Fruit fly (Drosophila melanogaster) whole organism, embryonic: ENCODE measurements around the gene CG31752.

Experiments used
- Atf-2 ChIP-seq: fragments of 200-800 bp; sonication (Bioruptor generic); optimal IDR thresholded peaks from 2 replicates; lab custom pipeline; 2016; ENCODE audit warnings: missing biosample characterization, missing genetic modification characterization
- B-H1 ChIP-seq: fragments of 200-800 bp; sonication (Bioruptor generic); IDR thresholded peaks from 3 replicates; pipeline ENCODE4 v1.3.6; 2022; ENCODE audit warnings: missing biosample characterization, missing genetic modification characterization
- BtbVII ChIP-seq: fragments of 200-800 bp; sonication (Bioruptor generic); optimal IDR thresholded peaks from 3 replicates; lab custom pipeline; 2017; ENCODE audit warnings: missing biosample characterization, mild to moderate bottlenecking, missing genetic modification characterization
- C15 ChIP-seq: fragments of 200-800 bp; sonication (Bioruptor generic); IDR thresholded peaks from 3 replicates; pipeline ENCODE4 v1.3.6; 2022; ENCODE audit warnings: missing biosample characterization, missing genetic modification characterization
- CG10565 ChIP-seq: fragments of 200-800 bp; sonication (Bioruptor generic); optimal IDR thresholded peaks from 3 replicates; lab custom pipeline; 2016; ENCODE audit warnings: missing biosample characterization, mild to moderate bottlenecking, missing genetic modification characterization
- CG11723 ChIP-seq: fragments of 200-800 bp; sonication (Bioruptor generic); optimal IDR thresholded peaks from 2 replicates; lab custom pipeline; 2017; ENCODE audit warnings: missing biosample characterization, mild to moderate bottlenecking, missing genetic modification characterization
- CG12219 ChIP-seq: fragments of 200-800 bp; sonication (Bioruptor generic); optimal IDR thresholded peaks from 3 replicates; lab custom pipeline; 2018; ENCODE audit warnings: missing biosample characterization, mild to moderate bottlenecking, missing genetic modification characterization
- CG13296 ChIP-seq: fragments of 200-800 bp; sonication (Bioruptor generic); optimal IDR thresholded peaks from 3 replicates; lab custom pipeline; 2018; ENCODE audit warnings: missing biosample characterization, mild to moderate bottlenecking, missing genetic modification characterization
- CG14014 ChIP-seq: fragments of 200-800 bp; sonication (Bioruptor generic); IDR thresholded peaks from 2 replicates; pipeline ENCODE4 v1.3.6; 2022; ENCODE audit warnings: missing biosample characterization, missing genetic modification characterization
- CG15514 ChIP-seq: fragments of 200-800 bp; sonication (Bioruptor generic); optimal IDR thresholded peaks from 3 replicates; lab custom pipeline; 2017; ENCODE audit warnings: missing biosample characterization, missing genetic modification characterization, mild to moderate bottlenecking, moderate library complexity, missing genetic modification reagents
- CG17328 ChIP-seq: fragments of 200-800 bp; sonication (Bioruptor generic); IDR thresholded peaks from 2 replicates; pipeline ENCODE4 v1.3.6; 2022; ENCODE audit warnings: missing biosample characterization, missing genetic modification characterization
- CG17359 ChIP-seq: fragments of 200-800 bp; sonication (Bioruptor generic); optimal IDR thresholded peaks from 3 replicates; lab custom pipeline; 2018; ENCODE audit warnings: missing biosample characterization, mild to moderate bottlenecking, missing genetic modification characterization, moderate library complexity
- CG18619 ChIP-seq: fragments of 200-800 bp; sonication (Bioruptor generic); optimal IDR thresholded peaks from 3 replicates; lab custom pipeline; 2017; ENCODE audit warnings: missing biosample characterization, mild to moderate bottlenecking, missing genetic modification characterization
- CG18764 ChIP-seq: fragments of 200-800 bp; sonication (Bioruptor generic); optimal IDR thresholded peaks from 3 replicates; lab custom pipeline; 2016; ENCODE audit warnings: missing biosample characterization, missing genetic modification characterization
- CG2202 ChIP-seq: fragments of 200-800 bp; sonication (Bioruptor generic); optimal IDR thresholded peaks from 2 replicates; lab custom pipeline; 2018; ENCODE audit warnings: missing biosample characterization, mild to moderate bottlenecking, missing genetic modification characterization
- CG33213 ChIP-seq: fragments of 200-800 bp; sonication (Bioruptor generic); optimal IDR thresholded peaks from 3 replicates; lab custom pipeline; 2016; ENCODE audit warnings: missing biosample characterization, missing genetic modification characterization
- CG5180 ChIP-seq: fragments of 200-800 bp; sonication (Bioruptor generic); optimal IDR thresholded peaks from 3 replicates; lab custom pipeline; 2017; ENCODE audit warnings: missing biosample characterization, missing genetic modification characterization, mild to moderate bottlenecking, moderate library complexity, missing genetic modification reagents
- CG5245 ChIP-seq: fragments of 200-800 bp; sonication (Bioruptor generic); optimal IDR thresholded peaks from 3 replicates; lab custom pipeline; 2016; ENCODE audit warnings: missing biosample characterization, missing genetic modification characterization
- CG7745 ChIP-seq: fragments of 200-800 bp; sonication (Bioruptor generic); optimal IDR thresholded peaks from 2 replicates; lab custom pipeline; 2018; ENCODE audit warnings: missing biosample characterization, mild to moderate bottlenecking, missing genetic modification characterization, moderate library complexity
- CG7786 ChIP-seq: fragments of 200-800 bp; sonication (Bioruptor generic); optimal IDR thresholded peaks from 2 replicates; lab custom pipeline; 2016; ENCODE audit warnings: missing biosample characterization, missing genetic modification characterization
- CG7839 ChIP-seq: fragments of 200-800 bp; sonication (Bioruptor generic); optimal IDR thresholded peaks from 3 replicates; lab custom pipeline; 2018; ENCODE audit warnings: missing biosample characterization, mild to moderate bottlenecking, missing genetic modification characterization, moderate library complexity
- CG9817 ChIP-seq: fragments of 200-800 bp; sonication (Bioruptor generic); optimal IDR thresholded peaks from 2 replicates; lab custom pipeline; 2018; ENCODE audit warnings: missing biosample characterization, mild to moderate bottlenecking, missing genetic modification characterization, moderate library complexity
- D19A ChIP-seq: fragments of 200-800 bp; optimal IDR thresholded peaks from 3 replicates; lab custom pipeline; 2019; ENCODE audit warnings: missing biosample characterization, mild to moderate bottlenecking, missing genetic modification characterization, moderate library complexity
- Drgx ChIP-seq: fragments of 200-800 bp; sonication (Bioruptor generic); IDR thresholded peaks from 2 replicates; pipeline ENCODE4 v1.3.6; 2022; ENCODE audit warnings: missing biosample characterization, missing genetic modification characterization
- Ets97D ChIP-seq: fragments of 200-800 bp; sonication (Bioruptor generic); optimal IDR thresholded peaks from 3 replicates; lab custom pipeline; 2016; ENCODE audit warnings: missing biosample characterization, missing genetic modification characterization
- HLH3B ChIP-seq: fragments of 200-800 bp; sonication (Bioruptor generic); IDR thresholded peaks from 2 replicates; pipeline ENCODE4 v1.3.6; 2022; ENCODE audit warnings: missing biosample characterization, missing genetic modification characterization
- MESR4 ChIP-seq: fragments of 200-800 bp; sonication (Bioruptor generic); optimal IDR thresholded peaks from 2 replicates; lab custom pipeline; 2018; ENCODE audit warnings: missing biosample characterization, mild to moderate bottlenecking, missing genetic modification characterization, moderate library complexity
- Mrtf ChIP-seq: fragments of 200-800 bp; sonication (Bioruptor generic); IDR thresholded peaks from 3 replicates; pipeline ENCODE4 v1.3.6; 2022; ENCODE audit warnings: missing biosample characterization, missing genetic modification characterization
- Optix ChIP-seq: fragments of 200-800 bp; sonication (Bioruptor generic); IDR thresholded peaks from 3 replicates; pipeline ENCODE4 v1.3.6; 2022; ENCODE audit warnings: missing biosample characterization, missing genetic modification characterization
- Sry-δ ChIP-seq: fragments of 200-800 bp; sonication (Bioruptor generic); optimal IDR thresholded peaks from 2 replicates; lab custom pipeline; 2016; ENCODE audit warnings: missing biosample characterization, missing genetic modification characterization
- Ssrp ChIP-seq: fragments of 200-800 bp; sonication (Bioruptor generic); optimal IDR thresholded peaks from 2 replicates; lab custom pipeline; 2018; ENCODE audit warnings: missing biosample characterization, mild to moderate bottlenecking, missing genetic modification characterization, moderate library complexity
- Vsx1 ChIP-seq: fragments of 200-800 bp; sonication (Bioruptor generic); optimal IDR thresholded peaks from 2 replicates; lab custom pipeline; 2017; ENCODE audit warnings: missing biosample characterization, mild to moderate bottlenecking, missing genetic modification characterization, missing genetic modification reagents
- ap ChIP-seq: fragments of 200-800 bp; sonication (Bioruptor generic); IDR thresholded peaks from 2 replicates; pipeline ENCODE4 v1.3.6; 2022; ENCODE audit warnings: missing biosample characterization, missing genetic modification characterization
- btn ChIP-seq: fragments of 200-800 bp; sonication (Bioruptor generic); optimal IDR thresholded peaks from 2 replicates; lab custom pipeline; 2016; ENCODE audit warnings: missing biosample characterization, missing genetic modification characterization
- danr ChIP-seq: fragments of 200-800 bp; sonication (Bioruptor generic); IDR thresholded peaks from 2 replicates; pipeline ENCODE4 v1.3.6; 2022; ENCODE audit warnings: missing biosample characterization, missing genetic modification characterization
- en ChIP-seq: fragments of 200-800 bp; sonication (Bioruptor generic); optimal IDR thresholded peaks from 2 replicates; lab custom pipeline; 2016; ENCODE audit warnings: missing biosample characterization, missing genetic modification characterization
- gcm ChIP-seq: fragments of 200-800 bp; sonication (Bioruptor generic); optimal IDR thresholded peaks from 2 replicates; lab custom pipeline; 2019; ENCODE audit warnings: missing biosample characterization, mild to moderate bottlenecking, missing genetic modification characterization, moderate library complexity
- gem ChIP-seq: fragments of 200-800 bp; sonication (Bioruptor generic); optimal IDR thresholded peaks from 2 replicates; lab custom pipeline; 2019; ENCODE audit warnings: missing biosample characterization, mild to moderate bottlenecking, missing genetic modification characterization, moderate library complexity
- grau ChIP-seq: fragments of 200-800 bp; optimal IDR thresholded peaks from 3 replicates; lab custom pipeline; 2019; ENCODE audit warnings: missing biosample characterization, mild to moderate bottlenecking, missing genetic modification characterization, moderate library complexity
- gsb-n ChIP-seq: fragments of 200-800 bp; sonication (Bioruptor generic); optimal IDR thresholded peaks from 3 replicates; lab custom pipeline; 2018; ENCODE audit warnings: missing biosample characterization, mild to moderate bottlenecking, missing genetic modification characterization
- ham ChIP-seq: fragments of 200-800 bp; sonication (Bioruptor generic); IDR thresholded peaks from 2 replicates; pipeline ENCODE4 v1.3.6; 2022; ENCODE audit warnings: missing biosample characterization, missing genetic modification characterization
- nmo ChIP-seq: fragments of 200-800 bp; sonication (Bioruptor generic); optimal IDR thresholded peaks from 2 replicates; lab custom pipeline; 2018; ENCODE audit warnings: missing biosample characterization, mild to moderate bottlenecking, missing genetic modification characterization, moderate library complexity
- psq ChIP-seq: fragments of 200-800 bp; sonication (Bioruptor generic); optimal IDR thresholded peaks from 2 replicates; lab custom pipeline; 2017; ENCODE audit warnings: missing biosample characterization, missing genetic modification characterization
- sens-2 ChIP-seq: fragments of 200-800 bp; sonication (Bioruptor generic); IDR thresholded peaks from 2 replicates; pipeline ENCODE4 v1.3.6; 2022; ENCODE audit warnings: missing biosample characterization, missing genetic modification characterization
- seq ChIP-seq: fragments of 200-800 bp; sonication (Bioruptor generic); IDR thresholded peaks from 2 replicates; pipeline ENCODE4 v1.3.6; 2022; ENCODE audit warnings: missing biosample characterization, missing genetic modification characterization
- sna ChIP-seq: fragments of 200-800 bp; sonication (Bioruptor generic); IDR thresholded peaks from 2 replicates; pipeline ENCODE4 v1.3.6; 2022; ENCODE audit warnings: missing biosample characterization, missing genetic modification characterization; ENCODE audit not compliant: partially characterized antibody
- sug ChIP-seq: fragments of 200-800 bp; optimal IDR thresholded peaks from 2 replicates; lab custom pipeline; 2019; ENCODE audit warnings: missing biosample characterization, mild to moderate bottlenecking, missing genetic modification characterization, moderate library complexity
- tll ChIP-seq, 2 experiments: fragments of 200-800 bp in 1 of 2; fragments of >200 bp in 1 of 2; sonication (Bioruptor generic) in 1 of 2; optimal IDR thresholded peaks; 2 replicates each; lab custom pipeline; 2017 to 2019; ENCODE audit warnings: missing biosample characterization in 2 of 2, missing genetic modification characterization in 2 of 2, mild to moderate bottlenecking in 1 of 2, moderate library complexity in 1 of 2
- tx ChIP-seq: fragments of 200-800 bp; sonication (Bioruptor generic); optimal IDR thresholded peaks from 2 replicates; lab custom pipeline; 2016; ENCODE audit warnings: missing biosample characterization, missing genetic modification characterization
- vnd ChIP-seq: fragments of 200-800 bp; sonication (Bioruptor generic); IDR thresholded peaks from 3 replicates; pipeline ENCODE4 v1.3.6; 2022; ENCODE audit warnings: missing biosample characterization, missing genetic modification characterization; ENCODE audit not compliant: partially characterized antibody
- zf30C ChIP-seq: fragments of 200-800 bp; sonication (Bioruptor generic); optimal IDR thresholded peaks from 3 replicates; lab custom pipeline; 2018; ENCODE audit warnings: missing biosample characterization, mild to moderate bottlenecking, missing genetic modification characterization

CG31752 gene

DNA sequence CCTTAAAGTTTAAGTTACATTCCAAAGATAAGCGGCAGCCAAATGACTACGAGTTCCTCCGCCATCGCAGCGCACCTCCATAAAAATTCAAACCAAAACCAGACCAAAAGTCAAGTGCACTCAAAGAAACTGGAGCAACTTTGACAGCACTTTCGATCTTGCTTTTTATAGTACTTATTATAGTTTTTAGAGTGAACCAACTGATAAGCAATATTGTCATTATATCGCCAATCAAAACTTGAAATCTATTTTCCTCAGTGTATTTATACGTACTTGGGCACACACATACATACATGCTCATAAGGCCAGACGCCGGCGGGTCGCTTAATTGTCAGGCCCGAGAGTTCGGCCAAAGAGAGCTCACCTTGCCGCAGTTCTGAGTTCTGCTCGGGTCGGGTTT, 49.0 kb upstream of the CG31752 start (continued):
- peak; percentile 69 for TF ChIP-seq D19A (tag; lab: Kevin White, UChicago)
- peak; percentile 50 for TF ChIP-seq CG11723 (GFP tag; lab: Kevin White, UChicago)
- TF ChIP-seq CG7786 = peak; percentile 62
- TF ChIP-seq Drgx (GFP tag; lab: Robert Waterston, UW) = no peak
- no peak for TF ChIP-seq C15 (GFP tag; lab: Robert Waterston, UW)
- TF ChIP-seq Mrtf = 0 out of 3 replicates have a peak, but pooled peaks have one; percentile 40
- TF ChIP-seq seq = peak; percentile 35; the same call in 1 of the 2 replicates
- peak; percentile 69 for TF ChIP-seq CG17359
- peak in 1 of 2 experiments; percentile 94 for TF ChIP-seq tll (GFP tag; optimal IDR thresholded peaks at IDR 0.05; lab: Kevin White, UChicago)
- peak; percentile 72 for TF ChIP-seq en (GFP tag; lab: Kevin White, UChicago)
- peak; percentile 59 for TF ChIP-seq CG18764 (GFP tag; lab: Kevin White, UChicago)
- TF ChIP-seq CG15514 = no peak
- no peak for TF ChIP-seq CG13296
- TF ChIP-seq HLH3B (GFP tag; lab: Robert Waterston, UW) = peak; percentile 67
- peak; percentile 64 for TF ChIP-seq tx
- peak; percentile 62 for TF ChIP-seq CG33213 (GFP tag; lab: Kevin White, UChicago)
- peak; percentile 83 for TF ChIP-seq CG7839 (tag; lab: Kevin White, UChicago)
- no peak for TF ChIP-seq BtbVII (GFP tag; lab: Kevin White, UChicago)
- TF ChIP-seq vnd (GFP tag; lab: Robert Waterston, UW) = no peak
- TF ChIP-seq ap (GFP tag; lab: Robert Waterston, UW) = peak; percentile 57; the same call in 1 of the 2 replicates
- peak; percentile 37 for TF ChIP-seq Ets97D (GFP tag; lab: Kevin White, UChicago)
- peak; percentile 40 for TF ChIP-seq Sry-δ (GFP tag; lab: Kevin White, UChicago)
- TF ChIP-seq btn (GFP tag; lab: Kevin White, UChicago) = peak; percentile 68
- TF ChIP-seq CG7745 (tag; lab: Kevin White, UChicago) = peak; percentile 45
- TF ChIP-seq CG2202 = peak; percentile 75

DNA sequence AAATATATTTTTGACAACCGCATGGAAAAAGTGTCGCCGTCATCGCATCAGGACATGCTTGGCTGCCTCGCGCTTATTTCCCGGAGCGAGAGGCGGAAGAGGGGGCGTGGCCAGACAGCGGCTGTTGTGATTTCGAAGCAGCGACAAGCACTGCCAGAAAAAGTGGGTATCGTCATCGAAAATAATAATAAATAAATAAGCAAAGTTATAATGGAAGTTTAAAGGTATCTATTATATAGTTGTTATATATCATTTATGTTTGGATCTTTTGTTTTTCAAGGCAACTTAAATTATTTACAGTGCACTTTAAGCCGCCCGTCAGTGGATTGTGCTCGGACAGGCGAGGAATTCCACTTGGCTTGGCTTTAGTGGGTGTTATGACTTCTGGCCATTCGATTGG, 48.2 kb upstream of the CG31752 start:
- TF ChIP-seq psq (no peak), CG17328 (GFP tag; lab: Robert Waterston, UW) (0 out of 2 replicates have a peak, but pooled peaks have one; percentile 19), CG12219 (GFP tag; lab: Kevin White, UChicago) (no peak), zf30C (no peak), Ssrp (no peak), gem (tag; lab: Kevin White, UChicago) (peak; percentile 57), sug (no peak), danr (GFP tag; lab: Robert Waterston, UW) (no peak), CG14014 (GFP tag; lab: Robert Waterston, UW) (0 out of 2 replicates have a peak, but pooled peaks have one; percentile 8), Optix (GFP tag; lab: Robert Waterston, UW) (no peak), nmo (peak; percentile 14), CG17359 (no peak), CG5180 (GFP tag; lab: Kevin White, UChicago) (no peak), sens-2 (GFP tag; lab: Robert Waterston, UW) (0 out of 2 replicates have a peak, but pooled peaks have one; percentile 36), CG18619 (no peak), sna (GFP tag; lab: Robert Waterston, UW) (no peak), grau (tag; lab: Kevin White, UChicago) (peak; percentile 10), ham (GFP tag; lab: Robert Waterston, UW) (no peak), Vsx1 (GFP tag; lab: Kevin White, UChicago) (no peak), B-H1 (GFP tag; lab: Robert Waterston, UW) (no peak), CG5245 (GFP tag; lab: Kevin White, UChicago) (peak; percentile 1), CG9817 (no peak), CG10565 (no peak), Ets97D (GFP tag; lab: Kevin White, UChicago) (no peak), gsb-n (tag; lab: Kevin White, UChicago) (no peak), gcm (GFP tag; lab: Kevin White, UChicago) (no peak), Atf-2 (GFP tag; lab: Kevin White, UChicago) (no peak), MESR4 (GFP tag; lab: Kevin White, UChicago) (no peak)
